Fruit fly (Drosophila melanogaster) whole organism, prepupa: ENCODE measurements around the gene dgt4.

Experiments
- Blimp-1 ChIP-seq: fragments of 200-800 bp; sonication (Bioruptor generic); optimal IDR thresholded peaks from 3 replicates; lab custom pipeline; 2017; ENCODE audit warnings: missing biosample characterization, missing genetic modification characterization, mild to moderate bottlenecking, moderate library complexity, missing genetic modification reagents
- CG10631 ChIP-seq: fragments of 200-800 bp; sonication (Bioruptor generic); optimal IDR thresholded peaks from 2 replicates; lab custom pipeline; 2016; ENCODE audit warnings: missing biosample characterization, missing genetic modification characterization
- CG10669 ChIP-seq: fragments of 200-800 bp; sonication (Bioruptor generic); optimal IDR thresholded peaks from 3 replicates; lab custom pipeline; 2018; ENCODE audit warnings: missing biosample characterization, mild to moderate bottlenecking, missing genetic modification characterization, moderate library complexity
- CG11294 ChIP-seq: fragments of 200-800 bp; sonication (Bioruptor generic); IDR thresholded peaks from 2 replicates; pipeline ENCODE4 v1.3.6; 2022; ENCODE audit warnings: missing biosample characterization, missing genetic modification characterization
- CG11762 ChIP-seq: fragments of 200-800 bp; sonication (Bioruptor generic); optimal IDR thresholded peaks from 3 replicates; lab custom pipeline; 2016; ENCODE audit warnings: missing biosample characterization, missing genetic modification characterization; ENCODE audit not compliant: insufficient read depth
- CG11902 ChIP-seq: fragments of 200-800 bp; sonication (Bioruptor generic); optimal IDR thresholded peaks from 3 replicates; lab custom pipeline; 2016; ENCODE audit warnings: missing biosample characterization, missing genetic modification characterization
- CG15336 ChIP-seq: fragments of 200-800 bp; sonication (Bioruptor generic); IDR thresholded peaks from 2 replicates; pipeline ENCODE4 v1.3.6; 2022; ENCODE audit warnings: missing biosample characterization, missing genetic modification characterization
- CG16779 ChIP-seq: fragments of 200-800 bp; sonication (Bioruptor generic); optimal IDR thresholded peaks from 3 replicates; lab custom pipeline; 2017; ENCODE audit warnings: missing biosample characterization, mild to moderate bottlenecking, missing genetic modification characterization
- CG3032 ChIP-seq: fragments of 200-800 bp; optimal IDR thresholded peaks from 2 replicates; lab custom pipeline; 2019; ENCODE audit warnings: missing biosample characterization, mild to moderate bottlenecking, missing genetic modification characterization, moderate library complexity
- CG31627 ChIP-seq: fragments of 200-800 bp; sonication (Bioruptor generic); optimal IDR thresholded peaks from 3 replicates; lab custom pipeline; 2016; ENCODE audit warnings: missing biosample characterization, missing genetic modification characterization
- CG32006 ChIP-seq: fragments of 200-800 bp; sonication (Bioruptor generic); optimal IDR thresholded peaks from 3 replicates; lab custom pipeline; 2017; ENCODE audit warnings: missing biosample characterization, mild to moderate bottlenecking, missing genetic modification characterization
- CG3919 ChIP-seq: fragments of 200-800 bp; sonication (Bioruptor generic); optimal IDR thresholded peaks from 3 replicates; lab custom pipeline; 2016; ENCODE audit warnings: missing biosample characterization, missing genetic modification characterization
- CG4318 ChIP-seq: fragments of 200-800 bp; sonication (Bioruptor generic); optimal IDR thresholded peaks from 3 replicates; lab custom pipeline; 2017; ENCODE audit warnings: missing biosample characterization, mild to moderate bottlenecking, missing genetic modification characterization
- CG6163 ChIP-seq: fragments of 200-800 bp; sonication (Bioruptor generic); IDR thresholded peaks from 3 replicates; pipeline ENCODE4 v1.3.6; 2022; ENCODE audit warnings: missing biosample characterization, missing genetic modification characterization
- CG6276 ChIP-seq: fragments of 200-800 bp; sonication (Bioruptor generic); optimal IDR thresholded peaks from 2 replicates; lab custom pipeline; 2017; ENCODE audit warnings: missing biosample characterization, mild to moderate bottlenecking, missing genetic modification characterization
- CG6808 ChIP-seq: fragments of 200-800 bp; sonication (Bioruptor generic); optimal IDR thresholded peaks from 3 replicates; lab custom pipeline; 2017; ENCODE audit warnings: missing biosample characterization, missing genetic modification characterization, mild to moderate bottlenecking, moderate library complexity, missing genetic modification reagents
- CG6854 ChIP-seq: fragments of 200-800 bp; sonication (Bioruptor generic); optimal IDR thresholded peaks from 2 replicates; lab custom pipeline; 2017; ENCODE audit warnings: missing biosample characterization, mild to moderate bottlenecking, missing genetic modification characterization
- CG8319 ChIP-seq: fragments of 200-800 bp; sonication (Bioruptor generic); optimal IDR thresholded peaks from 3 replicates; lab custom pipeline; 2016; ENCODE audit warnings: missing biosample characterization, missing genetic modification characterization
- CG8632 ChIP-seq: fragments of 200-800 bp; sonication (Bioruptor generic); optimal IDR thresholded peaks from 3 replicates; lab custom pipeline; 2016; ENCODE audit warnings: missing biosample characterization, missing genetic modification characterization
- CG9139 ChIP-seq: fragments of 200-800 bp; sonication (Bioruptor generic); optimal IDR thresholded peaks from 3 replicates; lab custom pipeline; 2017; ENCODE audit warnings: missing biosample characterization, mild to moderate bottlenecking, missing genetic modification characterization
- Eip75B ChIP-seq: fragments of 200-800 bp; sonication (Bioruptor generic); optimal IDR thresholded peaks from 3 replicates; lab custom pipeline; 2016; ENCODE audit warnings: missing biosample characterization, missing genetic modification characterization
- Eip78C ChIP-seq: fragments of 200-800 bp; sonication (Bioruptor generic); peaks from one replicate; lab custom pipeline; 2016; ENCODE audit warnings: missing biosample characterization, missing genetic modification characterization
- Ets21C ChIP-seq: fragments of 200-800 bp; sonication (Bioruptor generic); optimal IDR thresholded peaks from 3 replicates; lab custom pipeline; 2016; ENCODE audit warnings: missing biosample characterization, missing genetic modification characterization
- Ets96B ChIP-seq: fragments of 200-800 bp; optimal IDR thresholded peaks from 2 replicates; lab custom pipeline; 2019; ENCODE audit warnings: missing biosample characterization, mild to moderate bottlenecking, missing genetic modification characterization, moderate library complexity
- Gug ChIP-seq: fragments of 200-800 bp; sonication (Bioruptor generic); IDR thresholded peaks from 2 replicates; pipeline ENCODE4 v1.3.6; 2022; ENCODE audit warnings: missing biosample characterization, missing genetic modification characterization
- Hr38 ChIP-seq: sonication (Bioruptor generic); optimal IDR thresholded peaks from 2 replicates; lab custom pipeline; 2016; ENCODE audit warnings: missing biosample characterization, missing genetic modification characterization
- Hr39 ChIP-seq: fragments of 200-800 bp; sonication (Bioruptor generic); optimal IDR thresholded peaks from 2 replicates; lab custom pipeline; 2016; ENCODE audit warnings: missing biosample characterization, missing genetic modification characterization
- Hr4 ChIP-seq: fragments of 200-800 bp; sonication (Bioruptor generic); optimal IDR thresholded peaks from 3 replicates; lab custom pipeline; 2016; ENCODE audit warnings: missing biosample characterization, missing genetic modification characterization
- Lpt ChIP-seq: fragments of 200-800 bp; sonication (Bioruptor generic); optimal IDR thresholded peaks from 3 replicates; lab custom pipeline; 2016; ENCODE audit warnings: missing biosample characterization, missing genetic modification characterization
- Met ChIP-seq: fragments of 200-800 bp; sonication (Bioruptor generic); optimal IDR thresholded peaks from 3 replicates; lab custom pipeline; 2016; ENCODE audit warnings: missing biosample characterization, missing genetic modification characterization
- OdsH ChIP-seq: fragments of 200-800 bp; sonication (Bioruptor generic); optimal IDR thresholded peaks from 3 replicates; lab custom pipeline; 2016; ENCODE audit warnings: missing biosample characterization, missing genetic modification characterization
- Smox ChIP-seq: fragments of 200-800 bp; sonication (Bioruptor generic); optimal IDR thresholded peaks from 3 replicates; lab custom pipeline; 2016; ENCODE audit warnings: missing biosample characterization, missing genetic modification characterization
- Sox102F ChIP-seq: fragments of 200-800 bp; sonication (Bioruptor generic); optimal IDR thresholded peaks from 2 replicates; lab custom pipeline; 2016; ENCODE audit warnings: missing biosample characterization, mild to moderate bottlenecking, missing genetic modification characterization
- Sox14 ChIP-seq: fragments of 200-800 bp; sonication (Bioruptor generic); optimal IDR thresholded peaks from 3 replicates; lab custom pipeline; 2016; ENCODE audit warnings: missing biosample characterization, missing genetic modification characterization
- Sox15 ChIP-seq: fragments of 200-800 bp; sonication (Bioruptor generic); optimal IDR thresholded peaks from 3 replicates; lab custom pipeline; 2016; ENCODE audit warnings: missing biosample characterization, missing genetic modification characterization
- achi ChIP-seq: fragments of 200-800 bp; sonication (Bioruptor generic); optimal IDR thresholded peaks from 3 replicates; lab custom pipeline; 2016; ENCODE audit warnings: missing biosample characterization, missing genetic modification characterization
- acj6 ChIP-seq: fragments of 200-800 bp; sonication (Bioruptor generic); optimal IDR thresholded peaks from 3 replicates; lab custom pipeline; 2016; ENCODE audit warnings: missing biosample characterization, missing genetic modification characterization
- cyc ChIP-seq: fragments of 200-800 bp; sonication (Bioruptor generic); optimal IDR thresholded peaks from 3 replicates; lab custom pipeline; 2016; ENCODE audit warnings: missing biosample characterization, missing genetic modification characterization
- dac ChIP-seq: fragments of 200-800 bp; sonication (Bioruptor generic); optimal IDR thresholded peaks from 2 replicates; lab custom pipeline; 2017; ENCODE audit warnings: missing biosample characterization, mild to moderate bottlenecking, missing genetic modification characterization
- dsx ChIP-seq: fragments of 200-800 bp; optimal IDR thresholded peaks from 3 replicates; lab custom pipeline; 2019; ENCODE audit warnings: missing biosample characterization, mild to moderate bottlenecking, missing genetic modification characterization, moderate library complexity; ENCODE audit not compliant: poor library complexity, severe bottlenecking
- eg ChIP-seq: fragments of 200-800 bp; sonication (Bioruptor generic); IDR thresholded peaks from 3 replicates; pipeline ENCODE4 v1.3.6; 2022; ENCODE audit warnings: missing biosample characterization, missing genetic modification characterization
- esn ChIP-seq: fragments of 200-800 bp; sonication (Bioruptor generic); optimal IDR thresholded peaks from 2 replicates; lab custom pipeline; 2016; ENCODE audit warnings: missing biosample characterization, mild to moderate bottlenecking, missing genetic modification characterization, moderate library complexity
- fd59A ChIP-seq: fragments of 200-800 bp; sonication (Bioruptor generic); optimal IDR thresholded peaks from 2 replicates; lab custom pipeline; 2017; ENCODE audit warnings: missing biosample characterization, mild to moderate bottlenecking, missing genetic modification characterization, missing genetic modification reagents
- fd85E ChIP-seq: fragments of 200-800 bp; sonication (Bioruptor generic); optimal IDR thresholded peaks from 3 replicates; lab custom pipeline; 2016; ENCODE audit warnings: missing biosample characterization, missing genetic modification characterization
- fkh ChIP-seq: fragments of 200-800 bp; sonication (Bioruptor generic); optimal IDR thresholded peaks from 3 replicates; lab custom pipeline; 2017; ENCODE audit warnings: missing biosample characterization, mild to moderate bottlenecking, missing genetic modification characterization, moderate library complexity
- lz ChIP-seq: fragments of 200-800 bp; sonication (Bioruptor generic); optimal IDR thresholded peaks from 3 replicates; lab custom pipeline; 2016; ENCODE audit warnings: missing biosample characterization, missing genetic modification characterization
- net ChIP-seq: fragments of 200-800 bp; sonication (Bioruptor generic); optimal IDR thresholded peaks from 3 replicates; lab custom pipeline; 2016; ENCODE audit warnings: missing biosample characterization, missing genetic modification characterization
- pdm3 ChIP-seq: fragments of 200-800 bp; sonication (Bioruptor generic); optimal IDR thresholded peaks from 3 replicates; lab custom pipeline; 2016; ENCODE audit warnings: missing biosample characterization, missing genetic modification characterization
- salr ChIP-seq, 2 experiments: fragments of 200-800 bp; sonication (Bioruptor generic); optimal IDR thresholded peaks; 3 replicates each; lab custom pipeline; 2016 to 2018; ENCODE audit warnings: missing biosample characterization in 2 of 2, missing genetic modification characterization in 2 of 2, mild to moderate bottlenecking in 1 of 2
- spab ChIP-seq: fragments of 200-800 bp; sonication (Bioruptor generic); optimal IDR thresholded peaks from 2 replicates; lab custom pipeline; 2017; ENCODE audit warnings: missing biosample characterization, mild to moderate bottlenecking, missing genetic modification characterization, missing genetic modification reagents
- svp ChIP-seq: fragments of 200-800 bp; sonication (Bioruptor generic); peaks from one replicate; lab custom pipeline; 2016; ENCODE audit warnings: missing biosample characterization, missing genetic modification characterization
- topi ChIP-seq: fragments of 200-800 bp; sonication (Bioruptor generic); optimal IDR thresholded peaks from 3 replicates; lab custom pipeline; 2016; ENCODE audit warnings: missing biosample characterization, missing genetic modification characterization
- vri ChIP-seq: fragments of 200-800 bp; sonication (Bioruptor generic); optimal IDR thresholded peaks from 3 replicates; lab custom pipeline; 2016; ENCODE audit warnings: missing biosample characterization, mild to moderate bottlenecking, missing genetic modification characterization

Gene dgt4

dm6 chrX:4113698-4114216, at the start of gene dgt4, which contains the start of gene Nsun2:
Gene dgt4, plus strand, starts transcription at chrX:4113701.
Gene Nsun2, minus strand, starts transcription at chrX:4113734.
- TF ChIP-seq CG6163 (GFP tag; lab: Robert Waterston, UW) (no peak), Hr39 (GFP tag; lab: Kevin White, UChicago) (peak; percentile 55), dac (no peak), CG16779 (tag; lab: Kevin White, UChicago) (no peak), OdsH (GFP tag; lab: Kevin White, UChicago) (peak; percentile 42), dsx (GFP tag; lab: Kevin White, UChicago) (no peak), net (GFP tag; lab: Kevin White, UChicago) (no peak), CG11294 (GFP tag; lab: Robert Waterston, UW) (no peak), Lpt (GFP tag; lab: Kevin White, UChicago) (no peak), Smox (GFP tag; lab: Kevin White, UChicago) (no peak), CG9139 (GFP tag; lab: Kevin White, UChicago) (no peak), achi (GFP tag; lab: Kevin White, UChicago) (peak; percentile 32), CG31627 (GFP tag; lab: Kevin White, UChicago) (peak; percentile 36), CG6854 (GFP tag; lab: Kevin White, UChicago) (no peak), cyc (GFP tag; lab: Kevin White, UChicago) (peak; percentile 29), CG10631 (peak; percentile 36), CG6808 (no peak), Sox14 (GFP tag; lab: Kevin White, UChicago) (peak; percentile 10), CG11902 (GFP tag; lab: Kevin White, UChicago) (peak; percentile 4), Sox102F (GFP tag; lab: Kevin White, UChicago) (no peak), Gug (GFP tag; lab: Robert Waterston, UW) (no peak), CG6276 (GFP tag; lab: Kevin White, UChicago) (no peak), acj6 (GFP tag; lab: Kevin White, UChicago) (peak; percentile 28), Sox15 (GFP tag; lab: Kevin White, UChicago) (no peak), eg (GFP tag; lab: Robert Waterston, UW) (no peak), CG3919 (GFP tag; lab: Kevin White, UChicago) (peak; percentile 15), Hr4 (GFP tag; lab: Kevin White, UChicago) (no peak), Met (GFP tag; lab: Kevin White, UChicago) (peak; percentile 45), fkh (GFP tag; lab: Kevin White, UChicago) (peak; percentile 7), esn (peak; percentile 45), Hr38 (no peak), vri (GFP tag; lab: Kevin White, UChicago) (no peak), CG10669 (GFP tag; lab: Kevin White, UChicago) (no peak), Eip75B (GFP tag; lab: Kevin White, UChicago) (peak; percentile 31), CG32006 (GFP tag; lab: Kevin White, UChicago) (peak; percentile 15), CG8632 (GFP tag; lab: Kevin White, UChicago) (peak; percentile 12), fd85E (GFP tag; lab: Kevin White, UChicago) (no peak), salr (GFP tag; optimal IDR thresholded peaks at IDR 0.05; lab: Kevin White, UChicago) (no peak), svp (GFP tag; lab: Kevin White, UChicago) (peak; percentile 16), CG11762 (GFP tag; lab: Kevin White, UChicago) (no peak), Eip78C (GFP tag; lab: Kevin White, UChicago) (peak; percentile 80), CG8319 (GFP tag; lab: Kevin White, UChicago) (no peak), topi (peak; percentile 27), CG4318 (GFP tag; lab: Kevin White, UChicago) (no peak), spab (GFP tag; lab: Kevin White, UChicago) (no peak), Blimp-1 (GFP tag; lab: Kevin White, UChicago) (no peak), lz (GFP tag; lab: Kevin White, UChicago) (peak; percentile 45), CG15336 (GFP tag; lab: Robert Waterston, UW) (no peak), pdm3 (GFP tag; lab: Kevin White, UChicago) (peak; percentile 40), CG3032 (tag; lab: Kevin White, UChicago) (no peak), Ets21C (GFP tag; lab: Kevin White, UChicago) (peak; percentile 35), fd59A (GFP tag; lab: Kevin White, UChicago) (no peak), Ets96B (tag; lab: Kevin White, UChicago) (no peak)
